Worm (Caenorhabditis elegans) whole organism, L2 larva: ENCODE measurements around the gene M04B2.2.

Experiments used
- C34F6.9 ChIP-seq: fragments of 150-350 bp; optimal IDR thresholded peaks from 2 replicates; lab custom pipeline; 2014; ENCODE audit warnings: missing biosample characterization, missing genetic modification characterization
- F13H6.1 ChIP-seq: sonication (generic microtip); optimal IDR thresholded peaks from 2 replicates; lab custom pipeline; 2016; ENCODE audit warnings: missing genetic modification characterization, missing compliant biosample characterization
- Y55F3AM.14 ChIP-seq: fragments of 200-800 bp; sonication (Bioruptor generic); optimal IDR thresholded peaks from 2 replicates; lab custom pipeline; 2018; ENCODE audit warnings: mild to moderate bottlenecking, missing genetic modification characterization, missing compliant biosample characterization
- ZK546.5 ChIP-seq: sonication (generic microtip); optimal IDR thresholded peaks from 2 replicates; lab custom pipeline; 2017; ENCODE audit warnings: missing biosample characterization, missing genetic modification characterization
- alr-1 ChIP-seq: fragments of 150-350 bp; optimal IDR thresholded peaks from 2 replicates; lab custom pipeline; 2014; ENCODE audit warnings: missing biosample characterization, missing genetic modification characterization
- aly-2 ChIP-seq: fragments of 150-350 bp; optimal IDR thresholded peaks from 2 replicates; lab custom pipeline; 2014; ENCODE audit warnings: missing biosample characterization, missing genetic modification characterization
- ama-1 ChIP-seq: fragments of 150-350 bp; optimal IDR thresholded peaks from 2 replicates; lab custom pipeline; 2018; ENCODE audit warnings: inconsistent platforms
- blmp-1 ChIP-seq: sonication (generic microtip); optimal IDR thresholded peaks from 2 replicates; lab custom pipeline; 2017; ENCODE audit warnings: missing genetic modification characterization, mild to moderate bottlenecking, missing compliant biosample characterization, antibody characterized with exemption, moderate library complexity; ENCODE audit not compliant: insufficient read depth
- ceh-16 ChIP-seq: fragments of 150-350 bp; optimal IDR thresholded peaks from 2 replicates; lab custom pipeline; 2014; ENCODE audit warnings: missing biosample characterization, missing genetic modification characterization
- ceh-82 ChIP-seq: fragments of 150-350 bp; optimal IDR thresholded peaks from 2 replicates; lab custom pipeline; 2014; ENCODE audit warnings: missing biosample characterization, missing genetic modification characterization
- crh-2 ChIP-seq: sonication (generic microtip); optimal IDR thresholded peaks from 2 replicates; lab custom pipeline; 2017; ENCODE audit warnings: missing biosample characterization, missing genetic modification characterization
- egl-27 ChIP-seq: sonication (generic microtip); optimal IDR thresholded peaks from 3 replicates; lab custom pipeline; 2017; ENCODE audit warnings: missing biosample characterization, missing genetic modification reagents, missing genetic modification characterization
- elt-1 ChIP-seq: fragments of 150-350 bp; optimal IDR thresholded peaks from 2 replicates; lab custom pipeline; 2014; ENCODE audit warnings: missing biosample characterization, missing genetic modification characterization
- elt-3 ChIP-seq: sonication (generic microtip); optimal IDR thresholded peaks from 2 replicates; lab custom pipeline; 2017; ENCODE audit warnings: missing biosample characterization, missing genetic modification characterization
- gmeb-1 ChIP-seq: fragments of 150-350 bp; optimal IDR thresholded peaks from 2 replicates; lab custom pipeline; 2014; ENCODE audit warnings: missing biosample characterization, missing genetic modification characterization
- lin-11 ChIP-seq: fragments of 150-350 bp; sonication (generic microtip); optimal IDR thresholded peaks from 2 replicates; lab custom pipeline; 2014; ENCODE audit warnings: missing biosample characterization, missing genetic modification characterization, inconsistent platforms, mixed read lengths
- lin-13 ChIP-seq: fragments of 150-350 bp; optimal IDR thresholded peaks from 2 replicates; lab custom pipeline; 2014; ENCODE audit warnings: missing biosample characterization, missing genetic modification reagents, missing genetic modification characterization
- lsy-2 ChIP-seq, 2 experiments: fragments of 150-350 bp in 1 of 2; sonication (generic microtip) in 1 of 2; optimal IDR thresholded peaks; 2 replicates each; lab custom pipeline; 2014 to 2017; ENCODE audit warnings: missing biosample characterization in 2 of 2, missing genetic modification characterization in 2 of 2
- mab-5 ChIP-seq: fragments of 150-350 bp; optimal IDR thresholded peaks from 2 replicates; lab custom pipeline; 2014; ENCODE audit warnings: missing biosample characterization, missing genetic modification characterization
- mbf-1 ChIP-seq: sonication (generic microtip); optimal IDR thresholded peaks from 2 replicates; lab custom pipeline; 2017; ENCODE audit warnings: missing biosample characterization, missing genetic modification characterization
- mdl-1 ChIP-seq, 2 experiments: fragments of 150-350 bp in 1 of 2; sonication (generic microtip) in 1 of 2; optimal IDR thresholded peaks; 2 replicates each; lab custom pipeline; 2017; ENCODE audit warnings: missing biosample characterization in 2 of 2, missing genetic modification characterization in 2 of 2
- nhr-10 ChIP-seq: sonication (generic microtip); optimal IDR thresholded peaks from 2 replicates; lab custom pipeline; 2017; ENCODE audit warnings: missing biosample characterization, missing genetic modification characterization
- nhr-129 ChIP-seq: fragments of 150-350 bp; optimal IDR thresholded peaks from 2 replicates; lab custom pipeline; 2014; ENCODE audit warnings: missing biosample characterization, missing genetic modification characterization
- nhr-21 ChIP-seq: fragments of 150-350 bp; optimal IDR thresholded peaks from 2 replicates; lab custom pipeline; 2014; ENCODE audit warnings: missing biosample characterization, missing genetic modification characterization
- nhr-237 ChIP-seq: fragments of 150-350 bp; optimal IDR thresholded peaks from 2 replicates; lab custom pipeline; 2014; ENCODE audit warnings: missing biosample characterization, missing genetic modification characterization
- nhr-25 ChIP-seq: fragments of 150-350 bp; sonication (generic microtip); optimal IDR thresholded peaks from 3 replicates; lab custom pipeline; 2014; ENCODE audit warnings: missing biosample characterization, missing genetic modification characterization
- nhr-6 ChIP-seq: fragments of 150-350 bp; optimal IDR thresholded peaks from 2 replicates; lab custom pipeline; 2014; ENCODE audit warnings: missing biosample characterization, missing genetic modification characterization
- nhr-77 ChIP-seq: fragments of 150-350 bp; optimal IDR thresholded peaks from 2 replicates; lab custom pipeline; 2014; ENCODE audit warnings: missing biosample characterization, missing genetic modification characterization
- peb-1 ChIP-seq: fragments of 150-350 bp; optimal IDR thresholded peaks from 2 replicates; lab custom pipeline; 2014; ENCODE audit warnings: missing biosample characterization, missing genetic modification characterization
- sem-4 ChIP-seq: fragments of 150-350 bp; optimal IDR thresholded peaks from 2 replicates; lab custom pipeline; 2014; ENCODE audit warnings: missing biosample characterization, missing genetic modification reagents, missing genetic modification characterization
- skn-1 ChIP-seq: sonication (generic microtip); optimal IDR thresholded peaks from 2 replicates; lab custom pipeline; 2017; ENCODE audit warnings: missing biosample characterization, missing genetic modification characterization
- sma-3 ChIP-seq: sonication (generic microtip); optimal IDR thresholded peaks from 2 replicates; lab custom pipeline; 2016; ENCODE audit warnings: missing genetic modification reagents, missing genetic modification characterization, missing compliant biosample characterization
- sma-9 ChIP-seq, 2 experiments: fragments of 150-350 bp in 1 of 2; sonication (generic microtip) in 1 of 2; optimal IDR thresholded peaks; 2 replicates each; lab custom pipeline; 2014 to 2016; ENCODE audit warnings: missing genetic modification characterization in 2 of 2, mild to moderate bottlenecking in 1 of 2, missing biosample characterization in 1 of 2, missing compliant biosample characterization in 1 of 2, missing genetic modification reagents in 1 of 2, moderate library complexity in 1 of 2
- snpc-4 ChIP-seq: fragments of 150-350 bp; optimal IDR thresholded peaks from 2 replicates; lab custom pipeline; 2014; ENCODE audit warnings: missing biosample characterization, missing genetic modification characterization
- unc-39 ChIP-seq: fragments of 150-350 bp; optimal IDR thresholded peaks from 2 replicates; lab custom pipeline; 2014; ENCODE audit warnings: missing biosample characterization, missing genetic modification characterization
- unc-55 ChIP-seq: fragments of 150-350 bp; sonication (generic microtip); optimal IDR thresholded peaks from 3 replicates; lab custom pipeline; 2014; ENCODE audit warnings: missing biosample characterization, missing genetic modification reagents, missing genetic modification characterization
- zag-1 ChIP-seq: fragments of 150-350 bp; optimal IDR thresholded peaks from 2 replicates; lab custom pipeline; 2014; ENCODE audit warnings: missing biosample characterization, missing genetic modification characterization
- ztf-1 ChIP-seq: fragments of 200-800 bp; sonication (Bioruptor generic); conservative IDR thresholded peaks from 2 replicates; pipeline ENCODE4 v1.3.6; 2022; ENCODE audit warnings: missing genetic modification characterization, missing compliant biosample characterization
- ztf-11 ChIP-seq: sonication (generic microtip); optimal IDR thresholded peaks from 2 replicates; lab custom pipeline; 2017; ENCODE audit warnings: missing biosample characterization, missing genetic modification characterization
- ztf-4 ChIP-seq: fragments of 150-350 bp; optimal IDR thresholded peaks from 2 replicates; lab custom pipeline; 2014; ENCODE audit warnings: missing biosample characterization, missing genetic modification characterization

Gene M04B2.2

ce11 chrIV:11523685-11524084, 4.2 kb upstream of the M04B2.2 start:
- no peak for TF ChIP-seq ZK546.5 (tag; lab: Kevin White, UChicago)
- no peak for TF ChIP-seq peb-1 (tag; lab: Kevin White, UChicago)
- no peak for TF ChIP-seq F13H6.1 (tag; lab: Kevin White, UChicago)
- TF ChIP-seq nhr-129 (tag; lab: Kevin White, UChicago), result no peak
- TF ChIP-seq sem-4 (tag; lab: Kevin White, UChicago), result no peak
- TF ChIP-seq nhr-6, result no peak
- no peak for TF ChIP-seq alr-1 (tag; lab: Kevin White, UChicago)
- no peak for TF ChIP-seq nhr-237
- no peak for TF ChIP-seq ceh-16
- no peak for TF ChIP-seq mbf-1
- TF ChIP-seq lin-13 (GFP tag; lab: Kevin White, UChicago), result no peak
- no peak for TF ChIP-seq elt-1 (tag; lab: Kevin White, UChicago)
- TF ChIP-seq Y55F3AM.14 (GFP tag; lab: Kevin White, UChicago), result no peak
- TF ChIP-seq ceh-82 (tag; lab: Kevin White, UChicago), result no peak
- TF ChIP-seq aly-2 (tag; lab: Kevin White, UChicago), result no peak

DNA sequence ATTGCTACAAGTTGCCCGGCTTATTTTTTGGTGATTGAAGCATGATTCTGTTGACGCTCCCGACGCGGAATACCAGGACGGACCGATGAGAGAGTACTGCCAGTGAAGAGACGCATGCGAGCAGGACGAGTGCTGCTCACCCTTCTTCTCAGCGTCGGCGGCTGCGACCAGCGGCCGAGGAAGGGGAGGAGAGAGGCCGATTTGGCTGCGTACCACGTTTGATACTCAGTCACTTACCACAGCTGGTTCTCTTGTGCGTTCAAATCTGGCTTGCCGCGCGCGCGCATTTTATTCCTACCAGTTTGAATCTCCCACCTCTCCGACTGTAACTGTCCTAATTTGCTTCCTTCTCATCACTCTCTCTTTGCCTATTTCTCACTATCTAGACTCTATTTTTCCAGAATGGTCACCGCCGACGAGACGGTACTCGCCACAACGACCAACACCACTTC, 3.6 kb upstream of the M04B2.2 start, which contains the start of gene mep-1:
Gene mep-1, plus strand, starts transcription at position 402 of the 452 bp plus-strand sequence.
- no peak for TF ChIP-seq nhr-77 (tag; lab: Kevin White, UChicago)
- TF ChIP-seq unc-55 (GFP tag; lab: Kevin White, UChicago), result peak; percentile 80
- TF ChIP-seq ztf-11 (tag; lab: Kevin White, UChicago), result no peak
- TF ChIP-seq aly-2 (tag; lab: Kevin White, UChicago), result no peak
- peak; percentile 82 for TF ChIP-seq nhr-129 (tag; lab: Kevin White, UChicago)
- TF ChIP-seq nhr-21 (tag; lab: Kevin White, UChicago), result peak; percentile 30
- peak; percentile 27 to 75 for TF ChIP-seq lsy-2 (tag; optimal IDR thresholded peaks at IDR 0.05; lab: Kevin White, UChicago)
- TF ChIP-seq nhr-25 (tag; lab: Kevin White, UChicago), result peak; percentile 18
- TF ChIP-seq skn-1, result no peak
- no peak for TF ChIP-seq Y55F3AM.14 (GFP tag; lab: Kevin White, UChicago)
- TF ChIP-seq elt-1 (tag; lab: Kevin White, UChicago), result no peak
- TF ChIP-seq zag-1 (tag; lab: Kevin White, UChicago), result peak; percentile 67
- peak; percentile 13 for TF ChIP-seq ztf-4 (tag; lab: Kevin White, UChicago)
- TF ChIP-seq ceh-82 (tag; lab: Kevin White, UChicago), result peak; percentile 61
- TF ChIP-seq gmeb-1, result no peak
- peak; percentile 74 for TF ChIP-seq sem-4 (tag; lab: Kevin White, UChicago)
- TF ChIP-seq ama-1 (lab: Kevin White, UChicago), result peak; percentile 26
- TF ChIP-seq mab-5, result peak; percentile 53
- TF ChIP-seq egl-27 (tag; lab: Kevin White, UChicago), result peak; percentile 1
- TF ChIP-seq unc-39, result no peak
- peak; percentile 73 for TF ChIP-seq lin-13 (GFP tag; lab: Kevin White, UChicago)
- peak; percentile 69 for TF ChIP-seq snpc-4 (tag; lab: Kevin White, UChicago)
- peak; percentile 77 for TF ChIP-seq C34F6.9 (tag; lab: Kevin White, UChicago)
- peak; percentile 74 for TF ChIP-seq lin-11 (tag; lab: Kevin White, UChicago)
- no peak for TF ChIP-seq elt-3 (tag; lab: Kevin White, UChicago)
- peak; percentile 8 for TF ChIP-seq sma-3 (GFP tag; lab: Kevin White, UChicago)
- TF ChIP-seq ZK546.5 (tag; lab: Kevin White, UChicago), result no peak
- no peak for TF ChIP-seq nhr-10 (tag; lab: Kevin White, UChicago)
- peak; percentile 64 for TF ChIP-seq F13H6.1 (tag; lab: Kevin White, UChicago)
- no peak for TF ChIP-seq alr-1 (tag; lab: Kevin White, UChicago)
- TF ChIP-seq mdl-1 (tag; optimal IDR thresholded peaks at IDR 0.05; lab: Kevin White, UChicago), result peak in 1 of 2 experiments; percentile 29
- peak; percentile 37 for TF ChIP-seq sma-9 (GFP tag; optimal IDR thresholded peaks at IDR 0.05; lab: Kevin White, UChicago)
- no peak for TF ChIP-seq sma-9 (tag; optimal IDR thresholded peaks at IDR 0.05; lab: Kevin White, UChicago)
- TF ChIP-seq blmp-1 (tag; lab: Kevin White, UChicago), result no peak
- TF ChIP-seq ztf-1 (GFP tag; lab: Robert Waterston, UW), result no peak
- TF ChIP-seq crh-2 (tag; lab: Kevin White, UChicago), result peak; percentile 57
- no peak for TF ChIP-seq nhr-6
